Fruit fly (Drosophila melanogaster) whole organism, adult: ENCODE measurements around the gene CG2004.

Experiments
- CG12768 ChIP-seq: fragments of 200-800 bp; sonication (Bioruptor generic); optimal IDR thresholded peaks from 2 replicates; lab custom pipeline; 2017; ENCODE audit warnings: missing biosample characterization, missing genetic modification characterization, mild to moderate bottlenecking, moderate library complexity, missing genetic modification reagents
- CG14711 ChIP-seq: fragments of 200-800 bp; sonication (Bioruptor generic); optimal IDR thresholded peaks from 2 replicates; lab custom pipeline; 2018; ENCODE audit warnings: missing biosample characterization, mild to moderate bottlenecking, missing genetic modification characterization, moderate library complexity
- CG1620 ChIP-seq: fragments of 200-800 bp; sonication (Bioruptor generic); optimal IDR thresholded peaks from 2 replicates; lab custom pipeline; 2016; ENCODE audit warnings: missing biosample characterization, missing genetic modification characterization
- CG33017 ChIP-seq: fragments of 200-800 bp; sonication (Bioruptor generic); optimal IDR thresholded peaks from 2 replicates; lab custom pipeline; 2018; ENCODE audit warnings: missing biosample characterization, mild to moderate bottlenecking, missing genetic modification characterization, moderate library complexity
- CG7045 ChIP-seq: fragments of 200-800 bp; sonication (Bioruptor generic); optimal IDR thresholded peaks from 2 replicates; lab custom pipeline; 2017; ENCODE audit warnings: missing biosample characterization, mild to moderate bottlenecking, missing genetic modification characterization
- Clk ChIP-seq: fragments of 200-800 bp; sonication (Bioruptor generic); optimal IDR thresholded peaks from 2 replicates; lab custom pipeline; 2017; ENCODE audit warnings: missing biosample characterization, missing genetic modification characterization
- Crg-1 ChIP-seq: fragments of 200-800 bp; sonication (Bioruptor generic); optimal IDR thresholded peaks from 2 replicates; lab custom pipeline; 2016; ENCODE audit warnings: missing biosample characterization, missing genetic modification characterization
- Hr96 ChIP-seq: fragments of 200-800 bp; sonication (Bioruptor generic); optimal IDR thresholded peaks from 2 replicates; lab custom pipeline; 2016; ENCODE audit warnings: missing biosample characterization, missing genetic modification characterization
- Mnt ChIP-seq: fragments of 200-800 bp; sonication (Bioruptor generic); optimal IDR thresholded peaks from 2 replicates; lab custom pipeline; 2016; ENCODE audit warnings: missing biosample characterization, mild to moderate bottlenecking, missing genetic modification characterization
- bab1 ChIP-seq: fragments of 200-800 bp; sonication (Bioruptor generic); optimal IDR thresholded peaks from 3 replicates; lab custom pipeline; 2019; ENCODE audit warnings: missing biosample characterization, mild to moderate bottlenecking, missing genetic modification characterization, moderate library complexity
- cic ChIP-seq: fragments of 200-800 bp; sonication (Bioruptor generic); optimal IDR thresholded peaks from 2 replicates; lab custom pipeline; 2017; ENCODE audit warnings: missing biosample characterization, mild to moderate bottlenecking, missing genetic modification characterization, moderate library complexity
- cnc ChIP-seq, 2 experiments: fragments of >200 bp; optimal IDR thresholded peaks; 2 replicates each; lab custom pipeline; 2017
- kay ChIP-seq: fragments of 200-800 bp; sonication (Bioruptor generic); peaks from one replicate; lab custom pipeline; 2016; ENCODE audit warnings: missing biosample characterization, missing genetic modification characterization, borderline replicate concordance

dm6 chrX:8731464-8731863 lies 16.7 kb upstream of the CG2004 start:
- TF ChIP-seq CG33017 (tag; lab: Kevin White, UChicago) (no peak), Crg-1 (GFP tag; lab: Kevin White, UChicago) (no peak), cic (GFP tag; lab: Kevin White, UChicago) (no peak), kay (no peak), CG1620 (GFP tag; lab: Kevin White, UChicago) (no peak), CG14711 (tag; lab: Kevin White, UChicago) (no peak), CG7045 (GFP tag; lab: Kevin White, UChicago) (no peak), cnc (optimal IDR thresholded peaks at IDR 0.05; lab: Kevin White, UChicago) (no peak), Clk (no peak), CG12768 (no peak), Hr96 (GFP tag; lab: Kevin White, UChicago) (no peak), Mnt (GFP tag; lab: Kevin White, UChicago) (no peak), bab1 (GFP tag; lab: Kevin White, UChicago) (no peak)
